Fruit fly (Drosophila melanogaster) whole organism, adult: ENCODE results near the gene CG13247.

ENCODE experiments used
- kay ChIP-seq: fragments of 200-800 bp; sonication (Bioruptor generic); peaks from one replicate; lab custom pipeline; 2016; ENCODE audit warnings: missing biosample characterization, missing genetic modification characterization, borderline replicate concordance
- pad ChIP-seq: fragments of 200-800 bp; sonication (Bioruptor generic); optimal IDR thresholded peaks from 3 replicates; lab custom pipeline; 2017; ENCODE audit warnings: missing biosample characterization, missing genetic modification characterization, mild to moderate bottlenecking, moderate library complexity, missing genetic modification reagents
- toe ChIP-seq: fragments of 200-800 bp; sonication (Bioruptor generic); optimal IDR thresholded peaks from 2 replicates; lab custom pipeline; 2016; ENCODE audit warnings: missing biosample characterization, missing genetic modification characterization

dm6 chr3L:20370013-20370412 is at the start of gene CG13247:
- TF ChIP-seq kay (GFP tag; lab: Kevin White, UChicago) (no peak), pad (GFP tag; lab: Kevin White, UChicago) (no peak), toe (GFP tag; lab: Kevin White, UChicago) (no peak)
